ENCODE assay signal across 7 worm cellular contexts in the genomic region with DNA sequence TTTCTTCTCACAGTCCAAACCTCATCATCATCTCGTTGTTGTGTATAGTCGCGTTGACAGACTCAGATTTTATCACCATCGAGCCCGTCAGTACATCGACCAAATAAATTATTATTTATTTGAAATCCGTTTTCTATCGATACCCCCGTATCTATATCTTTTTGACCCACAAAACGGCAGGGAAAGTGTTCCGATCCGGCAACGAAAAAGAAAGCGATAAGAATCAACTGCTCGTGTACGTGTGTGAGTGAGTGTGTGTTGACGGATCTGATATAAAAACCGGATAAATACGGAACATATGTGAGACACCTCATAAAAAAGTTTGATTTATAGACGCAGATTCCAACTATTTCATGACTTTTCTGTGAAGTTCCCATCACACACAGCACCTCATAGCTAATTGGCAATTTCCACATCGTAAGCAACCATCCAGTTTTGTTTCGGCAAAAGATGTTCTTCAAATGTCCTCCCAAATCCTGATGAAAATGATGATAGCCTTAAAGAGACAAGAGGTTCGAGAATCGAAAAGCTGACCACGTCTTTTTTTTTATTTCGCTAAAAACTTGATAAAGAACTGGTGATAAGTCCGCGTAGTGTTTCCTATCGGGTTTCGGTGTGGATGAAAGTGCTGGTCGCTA.
TF ChIP-seq lines count a peak whose summit lies in the region.

No protein-coding gene starts in this region.

TF ChIP-seq in whole organism, L1 larva, 84 proteins besides CTCF, POLR2A, EP300 and RAD21 (continues in another document):
- TF ChIP-seq lin-13 (GFP tag; optimal IDR thresholded peaks at IDR 0.05; lab: Kevin White, UChicago) (no peak), blmp-1 (tag; optimal IDR thresholded peaks at IDR 0.05; lab: Kevin White, UChicago) (peak; percentile 82), snu-23 (GFP tag; optimal IDR thresholded peaks at IDR 0.05; lab: Kevin White, UChicago) (no peak), pax-3 (tag; optimal IDR thresholded peaks at IDR 0.05; lab: Kevin White, UChicago) (no peak), C16A3.4 (tag; optimal IDR thresholded peaks at IDR 0.05; lab: Kevin White, UChicago) (no peak), lin-39 (tag; optimal IDR thresholded peaks at IDR 0.05; lab: Kevin White, UChicago) (no peak), efl-3 (GFP tag; optimal IDR thresholded peaks at IDR 0.05; lab: Kevin White, UChicago) (no peak), lin-14 (GFP tag; optimal IDR thresholded peaks at IDR 0.05; lab: Kevin White, UChicago) (no peak), tlp-1 (tag; optimal IDR thresholded peaks at IDR 0.05; lab: Kevin White, UChicago) (no peak), isw-1 (GFP tag; IDR thresholded peaks at IDR 0.05; lab: Robert Waterston, UW) (no peak), egl-13 (tag; optimal IDR thresholded peaks at IDR 0.05; lab: Kevin White, UChicago) (no peak), egl-27 (tag; optimal IDR thresholded peaks at IDR 0.05; lab: Kevin White, UChicago) (no peak), sptf-1 (tag; optimal IDR thresholded peaks at IDR 0.05; lab: Kevin White, UChicago) (no peak)

TF ChIP-seq in whole organism, L2 larva, 48 proteins besides CTCF, POLR2A, EP300 and RAD21:
- TF ChIP-seq lsy-2 (tag; optimal IDR thresholded peaks at IDR 0.05; lab: Kevin White, UChicago) = peak in 1 of 2 experiments; percentile 43
- TF ChIP-seq sem-4 (tag; optimal IDR thresholded peaks at IDR 0.05; lab: Kevin White, UChicago) = peak; percentile 53
- no peak for TF ChIP-seq ceh-82 (tag; optimal IDR thresholded peaks at IDR 0.05; lab: Kevin White, UChicago)
- TF ChIP-seq ama-1 (optimal IDR thresholded peaks at IDR 0.05; lab: Kevin White, UChicago) = peak; percentile 84
- peak; percentile 11 for TF ChIP-seq blmp-1 (tag; optimal IDR thresholded peaks at IDR 0.05; lab: Kevin White, UChicago; ENCODE audit: insufficient read depth)
- TF ChIP-seq nhr-21 (tag; optimal IDR thresholded peaks at IDR 0.05; lab: Kevin White, UChicago) = peak; percentile 52
- TF ChIP-seq lin-13 (GFP tag; optimal IDR thresholded peaks at IDR 0.05; lab: Kevin White, UChicago) = no peak
- no peak for TF ChIP-seq sma-9 (GFP tag; optimal IDR thresholded peaks at IDR 0.05; lab: Kevin White, UChicago)
- no peak for TF ChIP-seq sma-9 (tag; optimal IDR thresholded peaks at IDR 0.05; lab: Kevin White, UChicago)
TF ChIP-seq in whole organism, L2 larva: peak in this region for 5.

TF ChIP-seq in whole organism, L3 larva, 47 proteins besides CTCF, POLR2A, EP300 and RAD21 (continues in another document):
- TF ChIP-seq egl-27 (tag; optimal IDR thresholded peaks at IDR 0.05; lab: Kevin White, UChicago) (no peak), elt-2 (tag; optimal IDR thresholded peaks at IDR 0.05; lab: Kevin White, UChicago) (no peak), mdl-1 (tag; optimal IDR thresholded peaks at IDR 0.05; lab: Kevin White, UChicago) (no peak), sea-2 (GFP tag; optimal IDR thresholded peaks at IDR 0.05; lab: Kevin White, UChicago) (no peak), ama-1 (optimal IDR thresholded peaks at IDR 0.05; lab: Kevin White, UChicago) (peak; percentile 76), skn-1 (tag; optimal IDR thresholded peaks at IDR 0.05; lab: Kevin White, UChicago) (no peak), elt-1 (tag; optimal IDR thresholded peaks at IDR 0.05; lab: Kevin White, UChicago) (peak; percentile 44), zag-1 (tag; optimal IDR thresholded peaks at IDR 0.05; lab: Kevin White, UChicago) (no peak), ztf-4 (tag; optimal IDR thresholded peaks at IDR 0.05; lab: Kevin White, UChicago) (no peak), eor-1 (tag; optimal IDR thresholded peaks at IDR 0.05; lab: Kevin White, UChicago) (no peak), nhr-12 (tag; optimal IDR thresholded peaks at IDR 0.05; lab: Kevin White, UChicago) (no peak), nhr-237 (tag; optimal IDR thresholded peaks at IDR 0.05; lab: Kevin White, UChicago) (no peak), nhr-11 (tag; optimal IDR thresholded peaks at IDR 0.05; lab: Kevin White, UChicago) (no peak), ceh-28 (tag; optimal IDR thresholded peaks at IDR 0.05; lab: Kevin White, UChicago) (no peak)

TF ChIP-seq in whole organism, L4 larva, 104 proteins besides CTCF, POLR2A, EP300 and RAD21 (continues in another document):
- peak; percentile 49; the same call in 1 of the 2 replicates for TF ChIP-seq T26A8.4 (GFP tag; IDR thresholded peaks at IDR 0.05; lab: Robert Waterston, UW)
- TF ChIP-seq hlh-11 (tag; optimal IDR thresholded peaks at IDR 0.05; lab: Kevin White, UChicago) = peak; percentile 76
- peak; percentile 10 for TF ChIP-seq mxl-3 (GFP tag; optimal IDR thresholded peaks at IDR 0.05; lab: Kevin White, UChicago)
- TF ChIP-seq nhr-10 (tag; optimal IDR thresholded peaks at IDR 0.05; lab: Kevin White, UChicago) = no peak
- no peak for TF ChIP-seq ztf-11 (tag; optimal IDR thresholded peaks at IDR 0.05; lab: Kevin White, UChicago)
- no peak for TF ChIP-seq snpc-1.2 (GFP tag; IDR thresholded peaks at IDR 0.05; lab: Robert Waterston, UW)
- peak; percentile 39 for TF ChIP-seq spr-1 (tag; optimal IDR thresholded peaks at IDR 0.05; lab: Kevin White, UChicago)
- TF ChIP-seq ama-1 (optimal IDR thresholded peaks at IDR 0.05; lab: Kevin White, UChicago) = peak; percentile 41
- no peak for TF ChIP-seq skn-1 (tag; optimal IDR thresholded peaks at IDR 0.05; lab: Kevin White, UChicago)
- TF ChIP-seq nhr-28 (tag; optimal IDR thresholded peaks at IDR 0.05; lab: Kevin White, UChicago) = peak; percentile 43
- 0 out of 2 replicates have a peak, but pooled peaks have one; percentile 51 for TF ChIP-seq php-3 (GFP tag; IDR thresholded peaks at IDR 0.05; lab: Robert Waterston, UW)
- TF ChIP-seq dve-1 (tag; optimal IDR thresholded peaks at IDR 0.05; lab: Kevin White, UChicago; ENCODE audit: insufficient read depth) = no peak
- TF ChIP-seq nhr-48 (tag; optimal IDR thresholded peaks at IDR 0.05; lab: Kevin White, UChicago) = peak; percentile 54

TF ChIP-seq in whole organism, late embryonic, 69 proteins besides CTCF, POLR2A, EP300 and RAD21:
- TF ChIP-seq ama-1 (optimal IDR thresholded peaks at IDR 0.05; lab: Kevin White, UChicago) (peak; percentile 91), rnt-1 (tag; optimal IDR thresholded peaks at IDR 0.05; lab: Kevin White, UChicago) (peak; percentile 20), ets-4 (tag; optimal IDR thresholded peaks at IDR 0.05; lab: Kevin White, UChicago) (no peak), hlh-8 (tag; optimal IDR thresholded peaks at IDR 0.05; lab: Kevin White, UChicago) (no peak)

TF ChIP-seq in whole organism, midembryonic, 9 proteins besides CTCF, POLR2A, EP300 and RAD21:
- TF ChIP-seq flt-1 (GFP tag; IDR thresholded peaks at IDR 0.05; lab: Robert Waterston, UW) = peak; percentile 54; the same call in 1 of the 2 replicates
- no peak for TF ChIP-seq tab-1 (GFP tag; IDR thresholded peaks at IDR 0.05; lab: Robert Waterston, UW)

TF ChIP-seq in whole organism, mixed stage, embryonic, 35 proteins besides CTCF, POLR2A, EP300 and RAD21:
- peak; percentile 8 for TF ChIP-seq blmp-1 (tag; optimal IDR thresholded peaks at IDR 0.05; lab: Kevin White, UChicago)
- peak; percentile 6 for TF ChIP-seq tbx-8 (GFP tag; optimal IDR thresholded peaks at IDR 0.05; lab: Kevin White, UChicago)
- peak; percentile 50 for TF ChIP-seq unc-62 (GFP tag; optimal IDR thresholded peaks at IDR 0.05; lab: Kevin White, UChicago)
- TF ChIP-seq M03D4.4 (tag; optimal IDR thresholded peaks at IDR 0.05; lab: Kevin White, UChicago) = peak; percentile 39
- no peak for TF ChIP-seq ceh-39 (tag; optimal IDR thresholded peaks at IDR 0.05; lab: Kevin White, UChicago)
- TF ChIP-seq elt-1 (tag; optimal IDR thresholded peaks at IDR 0.05; lab: Kevin White, UChicago; ENCODE audit: borderline replicate concordance, insufficient read depth) = peak; percentile 87
- peak; percentile 16 for TF ChIP-seq ham-2 (GFP tag; optimal IDR thresholded peaks at IDR 0.05; lab: Kevin White, UChicago)
- TF ChIP-seq mls-2 (tag; optimal IDR thresholded peaks at IDR 0.05; lab: Kevin White, UChicago) = no peak

Comparison
In these comparisons a context has a peak if more than half of its experiments do, and no peak if none do; other contexts are left out.
1. Of the 29 proteins assayed by ChIP-seq in both whole organism, L4 larva and whole organism, L1 larva: peak only in whole organism, L4 larva: nhr-28; only in whole organism, L1 larva: none; in both: ama-1; in neither: 27.